Worm (Caenorhabditis elegans): ENCODE measurements around the gene C09G1.5.

The C09G1.5 gene

DNA sequence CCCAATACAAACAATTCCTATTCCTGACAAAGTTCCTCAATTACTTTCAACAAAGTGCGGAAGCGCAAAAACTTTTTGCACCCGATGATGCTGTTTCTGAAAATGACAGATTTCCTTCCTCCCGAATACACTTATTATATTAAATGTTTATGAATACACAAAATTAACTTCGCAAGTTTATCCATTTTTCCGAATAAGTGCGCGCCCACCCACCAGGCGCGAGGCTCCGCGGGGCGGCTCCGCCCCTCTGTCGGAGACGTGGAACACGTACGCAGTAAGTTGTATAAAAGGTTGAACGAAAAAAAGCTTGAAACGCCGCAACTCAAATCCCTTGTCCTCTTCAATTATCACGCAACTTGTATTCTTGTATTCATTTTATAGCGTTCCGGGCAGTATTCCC, at the start of gene C09G1.5:
Gene C09G1.5, plus strand, starts transcription at position 301 of the 400 bp plus-strand sequence.
- no peak for TF ChIP-seq W03F9.2 (tag; optimal IDR thresholded peaks at IDR 0.05)
- no peak for TF ChIP-seq him-1 (tag; optimal IDR thresholded peaks at IDR 0.05)
- TF ChIP-seq dao-5 (tag; optimal IDR thresholded peaks at IDR 0.05), result no peak

DNA sequence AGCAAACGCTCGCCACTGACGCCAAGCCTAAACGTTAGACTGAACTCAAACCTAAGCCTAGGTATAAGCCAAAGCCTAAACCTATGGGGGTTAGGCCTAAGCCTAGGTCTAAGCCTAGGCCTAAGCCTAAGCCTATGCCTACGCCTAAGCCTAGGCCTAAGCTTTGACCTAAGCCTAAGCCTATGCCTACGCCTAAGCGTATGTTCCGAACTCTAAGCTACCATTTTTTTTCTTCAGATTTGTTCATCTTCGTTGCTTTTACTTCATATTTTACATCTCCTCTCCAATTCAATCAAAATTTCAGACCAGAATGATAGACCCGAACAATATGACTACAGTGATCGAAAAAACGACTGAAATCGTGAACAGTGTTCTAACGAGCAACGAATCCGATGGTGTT, 48.5 kb upstream of the C09G1.5 start, which contains the start of gene npr-33:
Gene npr-33, plus strand, starts transcription at position 301 of the 400 bp plus-strand sequence.
- no peak for TF ChIP-seq him-1 (tag; optimal IDR thresholded peaks at IDR 0.05)
- no peak for TF ChIP-seq W03F9.2 (tag; optimal IDR thresholded peaks at IDR 0.05)
- TF ChIP-seq dao-5 (tag; optimal IDR thresholded peaks at IDR 0.05), result no peak

DNA sequence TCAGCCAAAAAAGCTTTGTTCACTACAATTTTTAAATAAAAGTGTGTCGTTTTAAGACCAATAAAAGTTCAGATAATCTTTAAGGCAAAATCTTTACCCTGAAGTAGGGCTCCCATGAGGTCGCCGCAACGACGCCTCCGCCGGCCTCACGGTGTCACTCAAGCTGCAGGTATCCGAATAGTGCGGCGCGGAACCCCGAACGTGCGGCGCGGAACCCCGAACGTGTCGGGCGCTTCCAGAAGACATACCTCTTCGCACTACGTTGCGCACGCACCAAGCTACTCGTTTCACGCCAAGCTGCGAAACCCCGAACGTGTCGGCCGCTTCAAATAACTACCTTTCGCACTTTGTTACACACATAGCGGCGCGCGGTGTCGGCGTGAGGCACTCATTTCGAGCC, 46.0 kb upstream of the C09G1.5 start:
- TF ChIP-seq dao-5 (tag; optimal IDR thresholded peaks at IDR 0.05) (no peak), him-1 (tag; optimal IDR thresholded peaks at IDR 0.05) (no peak), W03F9.2 (tag; optimal IDR thresholded peaks at IDR 0.05) (no peak)

DNA sequence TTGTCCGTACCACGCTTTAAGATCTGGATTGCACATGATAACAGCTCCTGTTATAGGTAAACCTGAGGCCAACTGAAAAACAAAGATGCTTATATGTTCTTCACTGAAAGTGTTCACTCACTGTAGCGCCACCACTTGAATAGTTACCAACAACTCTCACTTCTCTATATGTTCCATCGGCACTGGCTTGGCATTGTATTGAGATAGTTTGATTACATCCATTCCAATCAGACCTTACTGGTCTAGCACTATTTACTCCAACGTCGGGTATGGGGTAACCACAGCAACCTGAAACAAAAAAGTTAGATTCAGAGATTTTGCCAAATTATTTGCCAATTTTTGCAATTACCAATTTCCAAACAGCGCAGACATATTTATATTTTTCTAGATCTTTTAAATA, 43.1 kb upstream of the C09G1.5 start:
- TF ChIP-seq W03F9.2 (tag; optimal IDR thresholded peaks at IDR 0.05) (no peak), him-1 (tag; optimal IDR thresholded peaks at IDR 0.05) (no peak), dao-5 (tag; optimal IDR thresholded peaks at IDR 0.05) (no peak)

DNA sequence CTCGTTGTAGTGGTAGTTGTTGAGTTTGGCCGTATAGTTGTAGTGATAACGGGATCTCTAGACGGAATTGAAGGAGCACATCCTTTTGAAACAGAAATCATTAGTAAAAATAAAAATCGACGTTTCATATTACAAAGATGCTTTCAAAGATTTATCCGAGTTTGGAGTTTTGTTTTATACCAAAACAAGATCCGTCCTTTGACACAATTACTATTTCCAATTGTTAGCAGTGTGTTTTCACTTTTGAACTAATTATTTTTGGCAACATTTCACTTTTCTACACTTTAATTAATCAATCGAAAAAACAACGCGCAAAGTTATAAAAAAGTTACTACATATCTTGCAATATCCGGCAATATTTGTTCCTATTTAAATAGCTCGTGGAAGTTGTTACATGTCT, 41.9 kb upstream of the C09G1.5 start, which contains the start of the genes F31B9.4 and F31B9.2:
Gene F31B9.4, minus strand, starts transcription at position 101 of the 400 bp plus-strand sequence.
Gene F31B9.2, plus strand, starts transcription at position 368 of the 400 bp plus-strand sequence.
- TF ChIP-seq dao-5 (tag; optimal IDR thresholded peaks at IDR 0.05) (no peak), him-1 (tag; optimal IDR thresholded peaks at IDR 0.05) (no peak), W03F9.2 (tag; optimal IDR thresholded peaks at IDR 0.05) (no peak)

DNA sequence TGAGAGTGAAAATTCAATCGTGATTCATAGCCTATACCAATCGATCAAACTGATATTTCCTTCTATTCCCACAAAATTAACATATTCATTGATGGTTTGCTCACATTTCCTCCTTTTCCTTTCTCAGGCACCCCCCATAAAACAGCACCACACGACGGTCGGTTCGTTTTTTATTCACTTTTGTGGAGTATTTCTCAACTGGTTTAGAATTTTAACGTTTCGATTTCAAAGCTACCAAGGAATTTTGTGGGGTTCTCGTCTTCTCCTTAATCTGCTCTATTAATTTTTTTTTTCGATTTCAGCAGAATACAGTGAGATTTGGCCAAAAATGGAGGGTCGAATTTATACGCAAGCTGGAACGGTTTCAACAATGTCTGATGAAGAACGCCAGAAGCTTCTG, 39.5 kb upstream of the C09G1.5 start, which contains the start of gene F31B9.7:
Gene F31B9.7, plus strand, starts transcription at position 301 of the 400 bp plus-strand sequence.
- TF ChIP-seq W03F9.2 (tag; optimal IDR thresholded peaks at IDR 0.05), result no peak

DNA sequence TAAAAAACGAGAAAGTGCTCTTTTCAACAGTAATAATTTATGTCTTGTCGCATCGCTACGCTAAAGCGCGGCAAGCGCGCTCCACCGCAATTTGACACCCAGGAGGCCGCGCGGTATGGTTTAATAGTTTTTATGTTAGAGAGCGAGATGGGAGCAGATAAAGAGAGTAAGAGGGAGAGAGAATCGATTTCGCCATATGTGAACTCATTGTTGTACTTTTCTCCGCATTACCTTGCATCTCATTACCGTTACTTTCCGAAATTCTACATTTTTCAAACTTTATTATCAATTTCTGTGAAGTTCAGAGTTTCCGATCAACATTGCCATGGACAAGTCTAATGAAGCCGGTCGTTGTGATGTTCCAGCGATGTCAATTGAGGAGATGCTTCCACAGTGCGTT, 35.4 kb upstream of the C09G1.5 start, which contains the start of gene F31B9.3:
Gene F31B9.3, plus strand, starts transcription at position 301 of the 400 bp plus-strand sequence.
- TF ChIP-seq him-1 (tag; optimal IDR thresholded peaks at IDR 0.05), result no peak
- TF ChIP-seq W03F9.2 (tag; optimal IDR thresholded peaks at IDR 0.05), result no peak
- no peak for TF ChIP-seq dao-5 (tag; optimal IDR thresholded peaks at IDR 0.05)

DNA sequence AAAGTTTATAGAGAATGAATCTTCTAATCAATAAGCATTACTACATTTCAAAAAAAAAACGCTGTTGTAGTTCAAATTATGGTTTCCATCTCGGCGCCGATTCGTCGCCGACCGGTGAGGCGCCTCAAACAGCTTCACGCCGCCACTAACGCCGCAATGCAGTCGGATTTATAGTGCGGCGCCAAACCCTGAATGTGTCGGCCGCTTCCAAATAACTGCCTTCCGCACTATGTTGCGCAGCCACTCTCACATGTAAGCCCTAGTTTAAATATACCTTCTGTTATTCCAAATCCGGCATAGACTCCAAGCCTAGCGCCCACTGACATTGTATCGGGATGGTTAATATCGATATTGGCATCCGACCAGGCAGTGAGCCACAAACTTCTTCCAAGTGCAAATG, 26.0 kb upstream of the C09G1.5 start:
- TF ChIP-seq dao-5 (tag; optimal IDR thresholded peaks at IDR 0.05) (no peak), W03F9.2 (tag; optimal IDR thresholded peaks at IDR 0.05) (no peak), him-1 (tag; optimal IDR thresholded peaks at IDR 0.05) (no peak)

DNA sequence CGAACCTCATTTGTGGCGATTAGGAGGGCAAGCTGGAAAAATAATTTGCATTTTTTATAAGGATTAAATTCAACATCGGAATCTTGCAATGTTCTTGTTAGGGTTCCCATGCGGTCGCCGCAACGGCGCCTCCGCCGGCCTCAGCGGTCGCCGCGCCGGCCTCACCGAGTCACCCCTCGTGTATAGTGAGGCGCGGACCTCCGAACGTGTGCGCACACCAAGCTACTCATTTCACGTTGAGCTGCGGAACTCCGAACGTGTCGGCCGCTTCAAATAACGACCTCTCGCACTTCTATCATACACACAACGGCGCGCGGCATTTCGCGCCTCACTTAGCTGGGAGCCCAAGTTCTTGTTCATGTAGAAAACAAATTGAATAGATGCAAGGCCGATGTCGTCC, 21.0 kb upstream of the C09G1.5 start:
- TF ChIP-seq W03F9.2 (tag; optimal IDR thresholded peaks at IDR 0.05), result no peak
- TF ChIP-seq him-1 (tag; optimal IDR thresholded peaks at IDR 0.05), result no peak
- no peak for TF ChIP-seq dao-5 (tag; optimal IDR thresholded peaks at IDR 0.05)

DNA sequence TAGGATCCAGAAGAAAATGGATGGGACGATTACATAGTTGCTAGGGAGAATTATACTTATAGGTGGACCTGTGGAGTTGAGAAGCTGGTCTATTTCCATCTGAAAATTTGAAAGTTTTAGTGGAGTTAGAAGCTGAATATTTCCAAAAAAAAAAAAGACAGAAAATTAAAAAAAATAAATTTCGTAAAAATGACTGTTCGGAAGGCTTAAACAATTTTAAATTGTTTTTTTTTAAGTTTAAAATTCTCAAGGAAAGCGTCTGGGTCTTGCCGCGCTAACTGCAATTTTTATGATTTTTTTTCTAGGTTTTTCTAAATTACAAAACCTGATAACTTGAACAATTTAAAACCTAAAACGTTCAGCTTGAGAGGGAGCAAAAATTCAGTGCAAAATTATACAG, 19.6 kb upstream of the C09G1.5 start, which contains the start of gene mrp-3:
Gene mrp-3, minus strand, starts transcription at position 101 of the 400 bp plus-strand sequence.
- TF ChIP-seq dao-5 (tag; optimal IDR thresholded peaks at IDR 0.05) (no peak), W03F9.2 (tag; optimal IDR thresholded peaks at IDR 0.05) (no peak), him-1 (tag; optimal IDR thresholded peaks at IDR 0.05) (no peak)

DNA sequence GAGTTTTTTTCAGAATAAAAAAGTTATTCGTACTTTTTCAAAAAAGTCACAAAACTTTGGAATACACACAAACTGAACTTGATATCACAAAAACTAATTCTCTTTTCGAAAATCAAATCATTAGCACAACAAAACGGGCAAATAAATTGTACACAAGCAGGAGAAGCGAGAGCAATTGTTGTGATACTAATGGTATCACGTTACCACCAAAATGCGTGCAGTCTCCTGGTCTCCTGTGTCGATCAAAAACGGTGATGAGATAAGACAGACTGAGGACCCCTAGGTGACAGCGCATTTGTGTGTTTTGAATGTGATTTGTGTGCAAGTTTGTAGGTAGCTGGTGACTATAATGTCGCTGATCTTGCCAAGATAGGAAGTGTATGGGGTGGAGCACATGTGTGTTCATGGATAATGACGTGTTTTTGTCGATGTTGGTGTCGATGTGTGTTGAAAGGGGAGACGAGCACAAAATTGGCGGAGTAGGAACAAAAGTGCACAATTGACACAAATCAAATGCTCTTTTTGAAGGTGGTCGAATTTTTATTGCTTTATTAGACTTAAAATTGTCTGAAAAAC, 19.0 kb upstream of the C09G1.5 start:
- TF ChIP-seq dao-5 (tag; optimal IDR thresholded peaks at IDR 0.05), result no peak
- TF ChIP-seq him-1 (tag; optimal IDR thresholded peaks at IDR 0.05), result no peak
- no peak for TF ChIP-seq W03F9.2 (tag; optimal IDR thresholded peaks at IDR 0.05)

DNA sequence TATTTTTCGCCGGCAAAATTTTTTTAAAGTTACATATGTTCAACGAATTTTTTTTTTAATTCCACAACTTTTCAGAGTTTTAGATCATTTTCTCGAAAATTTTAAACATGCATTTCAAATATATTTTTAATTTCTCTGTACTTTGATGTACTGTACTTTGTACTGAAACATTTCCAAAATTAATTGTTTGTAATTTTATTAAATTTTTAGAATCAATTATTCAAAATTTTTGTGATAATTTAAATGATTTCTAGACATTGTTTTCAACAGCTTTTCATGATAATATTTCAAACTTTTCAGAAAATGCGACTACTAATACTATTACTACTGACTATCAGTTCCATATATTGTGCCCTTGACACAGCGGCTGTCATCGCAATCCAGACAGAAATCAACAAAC, 15.2 kb upstream of the C09G1.5 start, which contains the start of gene mec-5:
Gene mec-5, plus strand, starts transcription at position 301 of the 400 bp plus-strand sequence.
- no peak for TF ChIP-seq him-1 (tag; optimal IDR thresholded peaks at IDR 0.05)
- TF ChIP-seq W03F9.2 (tag; optimal IDR thresholded peaks at IDR 0.05), result no peak
- TF ChIP-seq dao-5 (tag; optimal IDR thresholded peaks at IDR 0.05), result no peak

DNA sequence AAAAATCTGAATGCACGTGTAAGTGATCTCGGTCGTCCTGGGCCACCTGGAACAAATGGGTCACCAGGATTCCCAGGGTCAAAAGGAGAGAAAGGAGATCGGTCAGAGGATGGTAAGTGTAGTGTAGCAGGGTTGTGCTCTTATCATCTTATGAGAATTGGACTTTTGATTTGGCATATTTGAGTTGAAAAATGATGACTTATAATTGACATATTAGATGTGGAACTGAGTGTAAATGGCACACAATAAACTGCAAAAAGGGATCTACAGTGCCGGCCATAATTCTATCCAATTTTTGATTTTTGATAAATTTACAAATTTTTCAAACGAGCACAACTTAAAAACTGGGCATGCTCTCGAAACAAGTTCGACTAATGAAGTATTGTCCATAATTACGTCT, 14.7 kb upstream of the C09G1.5 start:
- TF ChIP-seq him-1 (tag; optimal IDR thresholded peaks at IDR 0.05), result no peak
- TF ChIP-seq dao-5 (tag; optimal IDR thresholded peaks at IDR 0.05), result no peak
- TF ChIP-seq W03F9.2 (tag; optimal IDR thresholded peaks at IDR 0.05), result no peak

DNA sequence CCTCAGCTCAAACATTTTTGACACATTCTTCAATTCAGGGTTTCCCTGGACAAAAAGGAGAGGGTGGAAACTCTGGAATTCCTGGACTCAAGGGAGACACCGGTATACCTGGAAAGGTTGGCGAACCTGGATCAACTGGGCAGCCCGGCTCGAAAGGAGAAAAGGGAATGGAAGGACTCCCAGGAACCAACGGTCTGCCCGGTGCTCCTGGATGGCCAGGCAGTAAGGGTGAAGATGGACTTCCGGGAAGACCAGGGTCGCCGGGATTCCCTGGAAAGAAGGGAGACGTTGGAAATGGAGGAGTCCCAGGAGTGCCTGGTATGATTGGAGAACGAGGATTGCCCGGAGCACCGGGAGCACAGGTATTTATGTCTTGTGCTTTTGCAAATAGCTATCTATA, 13.1 kb upstream of the C09G1.5 start:
- no peak for TF ChIP-seq him-1 (tag; optimal IDR thresholded peaks at IDR 0.05)
- TF ChIP-seq W03F9.2 (tag; optimal IDR thresholded peaks at IDR 0.05), result no peak
- no peak for TF ChIP-seq dao-5 (tag; optimal IDR thresholded peaks at IDR 0.05)

DNA sequence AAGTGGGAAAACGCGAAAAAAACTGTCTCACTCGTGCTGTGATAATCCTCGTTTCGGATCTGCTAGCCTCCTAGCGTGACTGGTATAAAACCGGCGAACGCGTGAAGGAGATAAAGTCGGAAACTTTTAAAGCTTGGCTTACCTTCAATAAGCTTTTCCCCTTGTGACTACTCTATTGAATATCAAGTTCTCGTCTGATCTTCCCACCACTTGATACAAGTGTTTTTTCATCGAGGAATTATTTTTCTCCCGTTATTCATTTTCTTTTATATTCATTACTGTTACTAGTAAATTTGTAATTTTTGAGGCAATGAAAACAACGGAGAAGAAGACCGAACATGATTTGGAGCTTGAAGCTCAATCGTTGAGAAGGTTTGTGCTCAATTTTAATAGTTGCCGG, 7.7 kb upstream of the C09G1.5 start, which contains the start of gene col-186:
Gene col-186, plus strand, starts transcription at position 301 of the 400 bp plus-strand sequence.
- TF ChIP-seq W03F9.2 (tag; optimal IDR thresholded peaks at IDR 0.05) (no peak), dao-5 (tag; optimal IDR thresholded peaks at IDR 0.05) (no peak), him-1 (tag; optimal IDR thresholded peaks at IDR 0.05) (no peak)
